Worm (Caenorhabditis elegans) whole organism, L1 larva: ENCODE measurements around the gene twk-11.

Source experiments
- C04F5.9 ChIP-seq: sonication (generic microtip); optimal IDR thresholded peaks from 2 replicates; lab custom pipeline; 2016; ENCODE audit warnings: missing genetic modification characterization, missing compliant biosample characterization
- C16A3.4 ChIP-seq: fragments of 150-350 bp; optimal IDR thresholded peaks from 2 replicates; lab custom pipeline; 2014; ENCODE audit warnings: missing biosample characterization, missing genetic modification characterization
- egl-13 ChIP-seq: sonication (generic microtip); optimal IDR thresholded peaks from 2 replicates; lab custom pipeline; 2016; ENCODE audit warnings: missing genotype, missing genetic modification reagents, missing genetic modification characterization, missing compliant biosample characterization
- elt-2 ChIP-seq: sonication (generic microtip); optimal IDR thresholded peaks from 2 replicates; lab custom pipeline; 2016; ENCODE audit warnings: missing genetic modification characterization, mild to moderate bottlenecking, inconsistent platforms, missing compliant biosample characterization, missing genetic modification reagents
- hlh-17 ChIP-seq: fragments of 200-800 bp; sonication (Bioruptor generic); optimal IDR thresholded peaks from 2 replicates; lab custom pipeline; 2018; ENCODE audit warnings: missing genetic modification characterization, mild to moderate bottlenecking, missing compliant biosample characterization, moderate library complexity, borderline replicate concordance
- lin-39 ChIP-seq: fragments of 150-350 bp; optimal IDR thresholded peaks from 2 replicates; lab custom pipeline; 2014; ENCODE audit warnings: missing biosample characterization, missing genetic modification reagents, missing genetic modification characterization
- lir-3 ChIP-seq: sonication (generic microtip); optimal IDR thresholded peaks from 2 replicates; lab custom pipeline; 2016; ENCODE audit warnings: mild to moderate bottlenecking, missing genetic modification characterization, moderate library complexity, missing compliant biosample characterization; ENCODE audit not compliant: poor library complexity
- pqm-1 ChIP-seq: sonication (generic microtip); optimal IDR thresholded peaks from 3 replicates; lab custom pipeline; 2017; ENCODE audit warnings: missing biosample characterization, missing genetic modification characterization
- rnt-1 ChIP-seq: sonication (generic microtip); optimal IDR thresholded peaks from 2 replicates; lab custom pipeline; 2016; ENCODE audit warnings: mild to moderate bottlenecking, missing genetic modification characterization, moderate library complexity, missing compliant biosample characterization
- unc-130 ChIP-seq: fragments of 150-350 bp; optimal IDR thresholded peaks from 2 replicates; lab custom pipeline; 2017; ENCODE audit warnings: missing biosample characterization, missing genetic modification characterization, inconsistent platforms

DNA sequence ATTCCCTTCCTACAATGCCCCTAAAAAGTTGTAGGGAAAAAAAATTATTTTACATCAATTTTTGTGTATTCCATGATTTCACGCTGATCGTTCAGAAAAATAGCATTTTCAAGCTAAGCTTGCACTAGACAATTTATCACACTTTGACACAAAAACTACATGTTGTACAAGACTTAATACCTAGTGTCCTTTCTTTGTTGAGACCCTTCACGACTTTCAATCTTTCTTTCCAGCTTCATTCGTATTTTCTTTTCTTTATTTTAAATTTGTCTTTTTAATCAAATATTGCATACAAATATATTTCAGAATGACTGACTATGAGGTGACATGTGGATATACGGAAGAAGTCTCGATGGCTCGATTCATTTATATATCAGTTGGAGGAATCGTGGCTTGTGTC lies 9.6 kb upstream of the twk-11 start, which contains the start of gene F20A1.2:
- TF ChIP-seq C16A3.4 (tag; lab: Kevin White, UChicago), result no peak
- no peak for TF ChIP-seq lin-39 (tag; lab: Kevin White, UChicago)
- TF ChIP-seq pqm-1 (tag; lab: Kevin White, UChicago), result no peak
- no peak for TF ChIP-seq unc-130 (tag; lab: Kevin White, UChicago)
- no peak for TF ChIP-seq hlh-17 (GFP tag; lab: Kevin White, UChicago)
- TF ChIP-seq egl-13 (tag; lab: Kevin White, UChicago), result no peak
- TF ChIP-seq C04F5.9, result no peak
- no peak for TF ChIP-seq elt-2 (tag; lab: Kevin White, UChicago)
- no peak for TF ChIP-seq lir-3 (tag; lab: Kevin White, UChicago)
- no peak for TF ChIP-seq rnt-1 (tag; lab: Kevin White, UChicago)
